Worm (Caenorhabditis elegans) whole organism, L4 larva: ENCODE data around the gene erfa-1.

ENCODE experiments used
- F37D6.2 ChIP-seq: sonication (generic microtip); optimal IDR thresholded peaks from 2 replicates; lab custom pipeline; 2016; ENCODE audit warnings: mild to moderate bottlenecking, missing genetic modification characterization, missing compliant biosample characterization
- R02D3.7 ChIP-seq: fragments of 150-350 bp; sonication (generic microtip); optimal IDR thresholded peaks from 3 replicates; lab custom pipeline; 2014; ENCODE audit warnings: missing biosample characterization, missing genetic modification characterization
- T26A8.4 ChIP-seq: fragments of 200-800 bp; sonication (Bioruptor generic); IDR thresholded peaks from 2 replicates; pipeline ENCODE4 v1.3.6; 2022; ENCODE audit warnings: missing genetic modification characterization, missing compliant biosample characterization
- Y105C5A.15 ChIP-seq: fragments of 200-800 bp; sonication (Bioruptor generic); IDR thresholded peaks from 2 replicates; pipeline ENCODE4 v1.3.6; 2022; ENCODE audit warnings: missing genetic modification characterization, missing compliant biosample characterization
- Y75B8A.6 ChIP-seq: fragments of 200-800 bp; sonication (Bioruptor generic); IDR thresholded peaks from 2 replicates; pipeline ENCODE4 v1.3.6; 2022; ENCODE audit warnings: missing genetic modification reagents, missing genetic modification characterization, missing compliant biosample characterization
- aha-1 ChIP-seq: fragments of 150-350 bp; peaks from one replicate; lab custom pipeline; 2014; ENCODE audit warnings: missing biosample characterization, missing genetic modification characterization
- ama-1 ChIP-seq: fragments of 150-350 bp; optimal IDR thresholded peaks from 2 replicates; lab custom pipeline; 2014; ENCODE audit warnings: inconsistent platforms, mixed read lengths
- attf-4 ChIP-seq: sonication (generic microtip); optimal IDR thresholded peaks from 3 replicates; lab custom pipeline; 2017; ENCODE audit warnings: missing biosample characterization, missing genetic modification characterization
- ceh-20 ChIP-seq: fragments of 200-800 bp; sonication (Bioruptor generic); IDR thresholded peaks from 2 replicates; pipeline ENCODE4 v1.3.6; 2022; ENCODE audit warnings: missing genetic modification reagents, missing genetic modification characterization, missing compliant biosample characterization
- daf-12 ChIP-seq: fragments of 150-350 bp; optimal IDR thresholded peaks from 2 replicates; lab custom pipeline; 2014; ENCODE audit warnings: missing biosample characterization, missing genetic modification reagents, missing genetic modification characterization
- daf-16 ChIP-seq, 3 experiments: sonication (generic microtip); optimal IDR thresholded peaks; 2 replicates each; lab custom pipeline; 2016 to 2017; ENCODE audit warnings: missing genetic modification characterization in 3 of 3, missing genetic modification reagents in 3 of 3, mild to moderate bottlenecking in 2 of 3, missing compliant biosample characterization in 2 of 3, missing biosample characterization in 1 of 3, moderate library complexity in 1 of 3
- daf-19 ChIP-seq: fragments of 200-800 bp; sonication (Bioruptor generic); conservative IDR thresholded peaks from 2 replicates; pipeline ENCODE4 v1.3.6; 2022; ENCODE audit warnings: missing genetic modification characterization, missing compliant biosample characterization
- dmd-6 ChIP-seq: fragments of 200-800 bp; sonication (Bioruptor generic); IDR thresholded peaks from 2 replicates; pipeline ENCODE4 v1.3.6; 2022; ENCODE audit warnings: missing genetic modification reagents, missing genetic modification characterization, missing compliant biosample characterization
- dpl-1 ChIP-seq: fragments of 150-350 bp; optimal IDR thresholded peaks from 2 replicates; lab custom pipeline; 2014; ENCODE audit warnings: missing biosample characterization, missing genetic modification reagents, missing genetic modification characterization
- dve-1 ChIP-seq: sonication (generic microtip); optimal IDR thresholded peaks from 2 replicates; lab custom pipeline; 2017; ENCODE audit warnings: antibody characterized with exemption, mild to moderate bottlenecking, missing genetic modification characterization, missing compliant biosample characterization; ENCODE audit not compliant: insufficient read depth
- fkh-10 ChIP-seq: fragments of 150-350 bp; optimal IDR thresholded peaks from 2 replicates; lab custom pipeline; 2014; ENCODE audit warnings: missing biosample characterization, missing genetic modification reagents, missing genetic modification characterization
- hlh-11 ChIP-seq: fragments of 200-800 bp; sonication (Bioruptor generic); optimal IDR thresholded peaks from 2 replicates; lab custom pipeline; 2018; ENCODE audit warnings: mild to moderate bottlenecking, missing genetic modification characterization, missing compliant biosample characterization
- hmg-1.1 ChIP-seq: fragments of 200-800 bp; sonication (Bioruptor generic); IDR thresholded peaks from 2 replicates; pipeline ENCODE4 v1.3.6; 2022; ENCODE audit warnings: missing genetic modification reagents, missing genetic modification characterization, missing compliant biosample characterization
- lin-1 ChIP-seq: fragments of 200-800 bp; sonication (Bioruptor generic); IDR thresholded peaks from 2 replicates; pipeline ENCODE4 v1.3.6; 2022; ENCODE audit warnings: missing genetic modification reagents, missing genetic modification characterization, missing compliant biosample characterization
- lir-3 ChIP-seq: sonication (generic microtip); optimal IDR thresholded peaks from 2 replicates; lab custom pipeline; 2016; ENCODE audit warnings: mild to moderate bottlenecking, missing genetic modification characterization, missing compliant biosample characterization
- nhr-10 ChIP-seq: fragments of 150-350 bp; optimal IDR thresholded peaks from 2 replicates; lab custom pipeline; 2014; ENCODE audit warnings: missing biosample characterization, missing genetic modification characterization
- nhr-102 ChIP-seq: sonication (generic microtip); optimal IDR thresholded peaks from 2 replicates; lab custom pipeline; 2016; ENCODE audit warnings: mild to moderate bottlenecking, missing genetic modification characterization, moderate library complexity, missing compliant biosample characterization
- nhr-11 ChIP-seq: fragments of 150-350 bp; optimal IDR thresholded peaks from 2 replicates; lab custom pipeline; 2014; ENCODE audit warnings: missing biosample characterization, missing genetic modification characterization
- nhr-25 ChIP-seq: sonication (generic microtip); optimal IDR thresholded peaks from 2 replicates; lab custom pipeline; 2017; ENCODE audit warnings: missing genetic modification characterization, mild to moderate bottlenecking, missing compliant biosample characterization, antibody characterized with exemption, moderate library complexity, borderline replicate concordance; ENCODE audit not compliant: insufficient read depth
- nhr-28 ChIP-seq: fragments of 150-350 bp; optimal IDR thresholded peaks from 2 replicates; lab custom pipeline; 2014; ENCODE audit warnings: missing biosample characterization, missing genetic modification characterization
- nhr-76 ChIP-seq: fragments of 150-350 bp; optimal IDR thresholded peaks from 2 replicates; lab custom pipeline; 2014; ENCODE audit warnings: missing biosample characterization, missing genetic modification characterization
- nhr-77 ChIP-seq: fragments of 150-350 bp; optimal IDR thresholded peaks from 2 replicates; lab custom pipeline; 2014; ENCODE audit warnings: missing biosample characterization, missing genetic modification characterization
- pha-4 ChIP-seq, 2 experiments: fragments of 150-350 bp in 1 of 2; fragments of 200-800 bp in 1 of 2; sonication (Bioruptor generic) in 1 of 2; IDR thresholded peaks in 1 of 2; optimal IDR thresholded peaks in 1 of 2; 2 replicates each; pipeline versions ENCODE4 v1.3.6 to Lab custom; 2014 to 2022; ENCODE audit warnings: missing genetic modification characterization in 2 of 2, missing genetic modification reagents in 2 of 2, missing biosample characterization in 1 of 2, missing compliant biosample characterization in 1 of 2
- php-3 ChIP-seq: fragments of 200-800 bp; sonication (Bioruptor generic); IDR thresholded peaks from 2 replicates; pipeline ENCODE4 v1.3.6; 2022; ENCODE audit warnings: missing genetic modification reagents, missing genetic modification characterization, missing compliant biosample characterization
- pqm-1 ChIP-seq: sonication (generic microtip); optimal IDR thresholded peaks from 2 replicates; lab custom pipeline; 2017; ENCODE audit warnings: missing biosample characterization, missing genetic modification characterization
- saeg-2 ChIP-seq: fragments of 200-800 bp; sonication (Bioruptor generic); IDR thresholded peaks from 2 replicates; pipeline ENCODE4 v1.3.6; 2022; ENCODE audit warnings: missing genetic modification reagents, missing genetic modification characterization, missing compliant biosample characterization
- skn-1 ChIP-seq: fragments of 150-350 bp; optimal IDR thresholded peaks from 2 replicates; lab custom pipeline; 2014; ENCODE audit warnings: missing biosample characterization, missing genetic modification characterization
- tra-1 ChIP-seq: fragments of 200-800 bp; sonication (Bioruptor generic); IDR thresholded peaks from 2 replicates; pipeline ENCODE4 v1.3.6; 2022; ENCODE audit warnings: missing genetic modification reagents, missing genetic modification characterization, missing compliant biosample characterization
- vab-7 ChIP-seq: fragments of 200-800 bp; sonication (Bioruptor generic); IDR thresholded peaks from 2 replicates; pipeline ENCODE4 v1.3.6; 2022; ENCODE audit warnings: missing genetic modification reagents, missing genetic modification characterization, missing compliant biosample characterization
- zag-1 ChIP-seq: fragments of 150-350 bp; optimal IDR thresholded peaks from 2 replicates; lab custom pipeline; 2014; ENCODE audit warnings: missing biosample characterization, missing genetic modification characterization
- zfp-2 ChIP-seq: sonication (generic microtip); optimal IDR thresholded peaks from 2 replicates; lab custom pipeline; 2016; ENCODE audit warnings: mild to moderate bottlenecking, missing genetic modification characterization, missing compliant biosample characterization
- ztf-7 ChIP-seq: fragments of 150-350 bp; optimal IDR thresholded peaks from 2 replicates; lab custom pipeline; 2014; ENCODE audit warnings: missing biosample characterization, missing genetic modification characterization

erfa-1 gene

ce11 chrV:6389634-6390033, 44.3 kb upstream of the erfa-1 start, which contains the start of gene F57F4.2:
Gene F57F4.2, minus strand, starts transcription at chrV:6389734.
- TF ChIP-seq zfp-2 (tag; lab: Kevin White, UChicago) = no peak
- no peak for TF ChIP-seq vab-7 (GFP tag; lab: Robert Waterston, UW)
- TF ChIP-seq nhr-76 (tag; lab: Kevin White, UChicago) = no peak
- TF ChIP-seq, all 104 proteins: peak for 0

- no peak for TF ChIP-seq R02D3.7 (tag; lab: Kevin White, UChicago)
- no peak for TF ChIP-seq Y105C5A.15
- no peak for TF ChIP-seq nhr-10 (tag; lab: Kevin White, UChicago)
- TF ChIP-seq tra-1 (GFP tag; lab: Robert Waterston, UW) = no peak
- no peak for TF ChIP-seq daf-19 (GFP tag; lab: Robert Waterston, UW)
- TF ChIP-seq, all 104 proteins: peak for 0
Observed at ce11 chrV:6390163-6390562, 43.8 kb upstream of the erfa-1 start, which contains the start of gene F57F4.1. Gene F57F4.1, plus strand, starts transcription at chrV:6390463.

- TF ChIP-seq dve-1 (peak; percentile 80), hlh-11 (tag; lab: Kevin White, UChicago) (peak; percentile 70), lin-1 (no peak), daf-12 (tag; lab: Kevin White, UChicago) (no peak), daf-16 (GFP tag; optimal IDR thresholded peaks at IDR 0.05; lab: Kevin White, UChicago) (no peak), daf-16 (tag; optimal IDR thresholded peaks at IDR 0.05; lab: Kevin White, UChicago) (peak; percentile 77), php-3 (GFP tag; lab: Robert Waterston, UW) (peak; percentile 72), nhr-77 (tag; lab: Kevin White, UChicago) (peak; percentile 17), nhr-102 (tag; lab: Kevin White, UChicago) (peak; percentile 18), nhr-28 (peak; percentile 92), pqm-1 (tag; lab: Kevin White, UChicago) (peak; percentile 78), dmd-6 (GFP tag; lab: Robert Waterston, UW) (peak; percentile 80), hmg-1.1 (GFP tag; lab: Robert Waterston, UW) (no peak), tra-1 (GFP tag; lab: Robert Waterston, UW) (peak; percentile 50; the same call in 1 of the 2 replicates)
Observed at ce11 chrV:6398922-6399321, 35.0 kb upstream of the erfa-1 start.

- no peak for TF ChIP-seq pha-4 (GFP tag; IDR thresholded peaks at IDR 0.05; lab: Robert Waterston, UW)
- TF ChIP-seq pha-4 (tag; optimal IDR thresholded peaks at IDR 0.05; lab: Kevin White, UChicago) = no peak
- no peak for TF ChIP-seq daf-19 (GFP tag; lab: Robert Waterston, UW)
- TF ChIP-seq zfp-2 (tag; lab: Kevin White, UChicago) = no peak
- no peak for TF ChIP-seq saeg-2 (GFP tag; lab: Robert Waterston, UW)
- no peak for TF ChIP-seq ztf-7
- TF ChIP-seq nhr-76 (tag; lab: Kevin White, UChicago) = no peak
- no peak for TF ChIP-seq nhr-11
- TF ChIP-seq php-3 (GFP tag; lab: Robert Waterston, UW) = no peak
Observed at ce11 chrV:6399831-6400230, 34.1 kb upstream of the erfa-1 start, which contains the start of gene gfi-1. Gene gfi-1, minus strand, starts transcription at chrV:6399931.

ce11 chrV:6400528-6400927, 33.4 kb upstream of the erfa-1 start:
- TF ChIP-seq hlh-11 (tag; lab: Kevin White, UChicago) (peak; percentile 1), dve-1 (peak; percentile 41), T26A8.4 (GFP tag; lab: Robert Waterston, UW) (peak; percentile 62; the same call in 1 of the 2 replicates), nhr-28 (peak; percentile 45), daf-16 (GFP tag; optimal IDR thresholded peaks at IDR 0.05; lab: Kevin White, UChicago) (no peak), daf-16 (tag; optimal IDR thresholded peaks at IDR 0.05; lab: Kevin White, UChicago) (peak; percentile 90), ceh-20 (GFP tag; lab: Robert Waterston, UW) (no peak), php-3 (GFP tag; lab: Robert Waterston, UW) (0 out of 2 replicates have a peak, but pooled peaks have one; percentile 8), skn-1 (tag; lab: Kevin White, UChicago) (no peak), nhr-102 (tag; lab: Kevin White, UChicago) (no peak), pqm-1 (tag; lab: Kevin White, UChicago) (peak; percentile 51)

- TF ChIP-seq dpl-1 (GFP tag; lab: Kevin White, UChicago) = no peak
- no peak for TF ChIP-seq vab-7 (GFP tag; lab: Robert Waterston, UW)
- no peak for TF ChIP-seq zag-1
- TF ChIP-seq nhr-28 = peak; percentile 17
- no peak for TF ChIP-seq F37D6.2 (tag; lab: Kevin White, UChicago)
- TF ChIP-seq pha-4 (GFP tag; IDR thresholded peaks at IDR 0.05; lab: Robert Waterston, UW) = 0 out of 2 replicates have a peak, but pooled peaks have one; percentile 20
- TF ChIP-seq pha-4 (tag; optimal IDR thresholded peaks at IDR 0.05; lab: Kevin White, UChicago) = no peak
- TF ChIP-seq fkh-10 (GFP tag; lab: Kevin White, UChicago) = no peak
- TF ChIP-seq Y75B8A.6 (GFP tag; lab: Robert Waterston, UW) = peak; percentile 77
- TF ChIP-seq attf-4 = no peak
- peak; percentile 3 for TF ChIP-seq aha-1 (tag; lab: Kevin White, UChicago)
- no peak for TF ChIP-seq nhr-25
- TF ChIP-seq ama-1 (lab: Kevin White, UChicago) = no peak
- no peak for TF ChIP-seq php-3 (GFP tag; lab: Robert Waterston, UW)
- peak; percentile 55 for TF ChIP-seq nhr-10 (tag; lab: Kevin White, UChicago)
- TF ChIP-seq lir-3 = no peak
- no peak for TF ChIP-seq nhr-102 (tag; lab: Kevin White, UChicago)
Observed at ce11 chrV:6400950-6401551, 32.9 kb upstream of the erfa-1 start.
